Worm (Caenorhabditis elegans): ENCODE data around the gene mlcd-1.

mlcd-1 gene

ce11 chrIII:4561286-4561685 lies 6.6 kb downstream of the mlcd-1 start:
- TF ChIP-seq C16A3.4 (tag; optimal IDR thresholded peaks at IDR 0.05) (no peak), swsn-7 (tag; optimal IDR thresholded peaks at IDR 0.05) (no peak), ces-1 (GFP tag; optimal IDR thresholded peaks at IDR 0.05) (no peak), grh-1 (GFP tag; IDR thresholded peaks at IDR 0.05) (no peak), mab-9 (GFP tag; IDR thresholded peaks at IDR 0.05) (no peak), mef-2 (tag; optimal IDR thresholded peaks at IDR 0.05) (no peak), nhr-84 (tag; optimal IDR thresholded peaks at IDR 0.05) (no peak), dpl-1 (GFP tag; optimal IDR thresholded peaks at IDR 0.05) (no peak), unc-130 (tag; optimal IDR thresholded peaks at IDR 0.05) (no peak), hpl-2 (GFP tag; optimal IDR thresholded peaks at IDR 0.05) (no peak), nhr-19 (GFP tag; conservative IDR thresholded peaks at IDR 0.05) (no peak), fkh-4 (tag; optimal IDR thresholded peaks at IDR 0.05; ENCODE audit: borderline replicate concordance) (no peak), lsy-2 (tag; optimal IDR thresholded peaks at IDR 0.05) (no peak), zag-1 (tag; optimal IDR thresholded peaks at IDR 0.05) (no peak), nhr-20 (tag; optimal IDR thresholded peaks at IDR 0.05) (no peak), F16B12.6 (tag; optimal IDR thresholded peaks at IDR 0.05) (no peak), lin-13 (GFP tag; optimal IDR thresholded peaks at IDR 0.05) (no peak), Y116A8C.19 (tag; optimal IDR thresholded peaks at IDR 0.05; ENCODE audit: borderline replicate concordance) (no peak), ceh-90 (tag; optimal IDR thresholded peaks at IDR 0.05) (no peak)

ce11 chrIII:4560393-4560890 lies 7.5 kb downstream of the mlcd-1 start:
- TF ChIP-seq nhr-47 (tag; optimal IDR thresholded peaks at IDR 0.05) (peak; percentile 76), nhr-19 (GFP tag; conservative IDR thresholded peaks at IDR 0.05) (peak; percentile 54), C04F5.9 (tag; optimal IDR thresholded peaks at IDR 0.05) (no peak), sup-37 (GFP tag; optimal IDR thresholded peaks at IDR 0.05) (no peak), isw-1 (GFP tag; IDR thresholded peaks at IDR 0.05) (peak; percentile 43), tbx-2 (tag; optimal IDR thresholded peaks at IDR 0.05) (peak; percentile 74), nhr-90 (tag; optimal IDR thresholded peaks at IDR 0.05; ENCODE audit: poor library complexity) (peak; percentile 71), aly-2 (tag; optimal IDR thresholded peaks at IDR 0.05) (peak; percentile 22), ceh-90 (tag; optimal IDR thresholded peaks at IDR 0.05) (no peak), dpl-1 (GFP tag; optimal IDR thresholded peaks at IDR 0.05) (peak in 2 of 3 experiments; percentile 34 to 47), efl-1 (optimal IDR thresholded peaks at IDR 0.05) (peak; percentile 70 to 82), efl-1 (GFP tag; optimal IDR thresholded peaks at IDR 0.05 in 1 of 2) (peak; percentile 33 to 93), fkh-4 (tag; optimal IDR thresholded peaks at IDR 0.05; ENCODE audit: borderline replicate concordance) (no peak), nhr-237 (tag; optimal IDR thresholded peaks at IDR 0.05) (no peak), lin-13 (GFP tag; optimal IDR thresholded peaks at IDR 0.05) (peak; percentile 45), mep-1 (tag; optimal IDR thresholded peaks at IDR 0.05) (peak; percentile 81), nhr-28 (tag; optimal IDR thresholded peaks at IDR 0.05) (no peak), ceh-88 (GFP tag; IDR thresholded peaks at IDR 0.05) (no peak), ama-1 (optimal IDR thresholded peaks at IDR 0.05) (no peak), hlh-17 (GFP tag; optimal IDR thresholded peaks at IDR 0.05; ENCODE audit: borderline replicate concordance) (no peak), nhr-77 (tag; optimal IDR thresholded peaks at IDR 0.05) (peak; percentile 66), ztf-4 (tag; optimal IDR thresholded peaks at IDR 0.05) (peak; percentile 75), ets-5 (GFP tag; IDR thresholded peaks at IDR 0.05) (no peak), mef-2 (tag; optimal IDR thresholded peaks at IDR 0.05) (no peak), F16B12.6 (tag; optimal IDR thresholded peaks at IDR 0.05) (no peak), alr-1 (tag; optimal IDR thresholded peaks at IDR 0.05; ENCODE audit: borderline replicate concordance) (no peak), ztf-11 (tag; optimal IDR thresholded peaks at IDR 0.05) (peak in 1 of 2 experiments; percentile 20), zip-4 (GFP tag; optimal IDR thresholded peaks at IDR 0.05) (no peak), pag-3 (tag; optimal IDR thresholded peaks at IDR 0.05; ENCODE audit: borderline replicate concordance, insufficient read depth) (no peak), pax-3 (tag; optimal IDR thresholded peaks at IDR 0.05) (no peak), ces-1 (GFP tag; optimal IDR thresholded peaks at IDR 0.05) (no peak), unc-130 (tag; optimal IDR thresholded peaks at IDR 0.05) (peak; percentile 24), nhr-11 (tag; optimal IDR thresholded peaks at IDR 0.05) (no peak), zag-1 (tag; optimal IDR thresholded peaks at IDR 0.05) (no peak), C34B4.2 (tag; optimal IDR thresholded peaks at IDR 0.05) (no peak), unc-98 (GFP tag; IDR thresholded peaks at IDR 0.05) (no peak), snu-23 (GFP tag; optimal IDR thresholded peaks at IDR 0.05) (peak; percentile 77), lir-3 (tag; optimal IDR thresholded peaks at IDR 0.05; ENCODE audit: poor library complexity) (no peak), xbp-1 (tag; optimal IDR thresholded peaks at IDR 0.05) (peak; percentile 69), nhr-12 (tag; optimal IDR thresholded peaks at IDR 0.05) (no peak), irx-1 (tag; optimal IDR thresholded peaks at IDR 0.05) (peak; percentile 35)

Data from whole organism, L1 larva.